Fruit fly (Drosophila melanogaster): ENCODE results near the gene Tdh.

Tdh gene

DNA sequence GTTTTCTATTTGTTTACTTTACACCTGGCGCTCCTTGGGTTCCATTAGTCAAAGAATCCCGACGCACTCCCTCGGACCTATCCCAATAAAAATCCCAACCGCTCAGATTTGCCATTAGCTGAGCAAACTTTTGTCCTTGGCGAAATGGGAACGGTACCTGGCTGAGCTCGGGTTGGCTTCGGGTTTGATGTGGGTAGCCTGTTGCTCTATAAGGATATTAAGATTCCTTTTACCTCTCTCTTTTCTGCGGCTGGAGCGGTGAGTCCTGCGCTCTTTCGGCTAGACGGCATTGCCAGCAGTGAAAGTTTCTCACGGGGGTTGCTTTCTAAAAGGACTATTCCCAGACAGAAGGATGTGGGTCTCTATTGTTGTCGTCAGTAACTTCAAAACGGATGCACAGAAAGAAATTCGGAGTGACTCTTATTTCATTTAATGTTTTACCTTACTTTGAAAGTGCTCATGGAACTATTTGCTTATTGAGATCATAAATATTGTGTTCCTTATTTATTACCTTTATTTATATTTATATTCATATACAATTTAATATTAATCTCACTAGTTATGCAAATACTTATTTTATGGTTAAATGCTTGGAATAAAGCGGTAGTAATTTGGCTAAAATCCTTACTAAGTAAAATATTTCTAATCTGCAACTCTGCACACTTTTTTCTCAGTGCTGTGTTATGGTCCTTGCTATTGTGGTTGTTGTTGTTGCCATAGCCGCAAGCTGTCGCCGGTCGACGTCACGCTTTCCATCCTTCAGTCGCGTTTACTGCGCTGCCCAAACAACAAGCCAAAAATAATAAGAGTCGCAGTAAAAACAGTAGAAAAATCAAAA, 24.9 kb upstream of the Tdh start, which contains the start of gene CG5910 (continued):
- TF ChIP-seq rib (GFP tag; IDR thresholded peaks at IDR 0.05), result peak; percentile 60
- TF ChIP-seq CG15479 (GFP tag; optimal IDR thresholded peaks at IDR 0.05), result no peak
- peak; percentile 72 for TF ChIP-seq ssp (GFP tag; IDR thresholded peaks at IDR 0.05)
- TF ChIP-seq ttk (GFP tag; IDR thresholded peaks at IDR 0.05), result peak; percentile 76
- TF ChIP-seq CG12391 (tag; optimal IDR thresholded peaks at IDR 0.05), result peak; percentile 94
- no peak for TF ChIP-seq lab (GFP tag; optimal IDR thresholded peaks at IDR 0.05)
- 0 out of 2 replicates have a peak, but pooled peaks have one; percentile 19 for TF ChIP-seq Lim3 (GFP tag; IDR thresholded peaks at IDR 0.05)
- TF ChIP-seq CG17568 (GFP tag; optimal IDR thresholded peaks at IDR 0.05), result no peak
- TF ChIP-seq otp (GFP tag; IDR thresholded peaks at IDR 0.05), result no peak
- TF ChIP-seq CG10565 (GFP tag; optimal IDR thresholded peaks at IDR 0.05), result no peak
- peak; percentile 2 for TF ChIP-seq Myb (GFP tag; optimal IDR thresholded peaks at IDR 0.05)
- TF ChIP-seq Optix (GFP tag; IDR thresholded peaks at IDR 0.05), result no peak
- no peak for TF ChIP-seq knrl (GFP tag; IDR thresholded peaks at IDR 0.05; ENCODE audit: partially characterized antibody)
- no peak for TF ChIP-seq CG11398 (GFP tag; optimal IDR thresholded peaks at IDR 0.05)
- TF ChIP-seq Nf-YB (GFP tag; optimal IDR thresholded peaks at IDR 0.05), result peak; percentile 77
- no peak for TF ChIP-seq ato (GFP tag; IDR thresholded peaks at IDR 0.05; ENCODE audit: partially characterized antibody)
- peak; percentile 88 for TF ChIP-seq CG13775 (GFP tag; optimal IDR thresholded peaks at IDR 0.05)
- TF ChIP-seq HLH3B (GFP tag; IDR thresholded peaks at IDR 0.05), result peak; percentile 76
- TF ChIP-seq Spps (tag; optimal IDR thresholded peaks at IDR 0.05), result peak; percentile 78
- no peak for TF ChIP-seq CG17186 (GFP tag; optimal IDR thresholded peaks at IDR 0.05)
- peak; percentile 89 for TF ChIP-seq CG30403 (GFP tag; optimal IDR thresholded peaks at IDR 0.05)
- TF ChIP-seq kah (GFP tag; optimal IDR thresholded peaks at IDR 0.05), result peak; percentile 69
- TF ChIP-seq CG18476 (GFP tag; optimal IDR thresholded peaks at IDR 0.05), result peak; percentile 66
- peak; percentile 78 for TF ChIP-seq ap (GFP tag; IDR thresholded peaks at IDR 0.05)
- TF ChIP-seq Sox100B (GFP tag; optimal IDR thresholded peaks at IDR 0.05), result peak; percentile 93
- peak; percentile 90 for TF ChIP-seq Hand (GFP tag; optimal IDR thresholded peaks at IDR 0.05)
- TF ChIP-seq CG12942 (GFP tag; optimal IDR thresholded peaks at IDR 0.05), result peak; percentile 67
- peak; percentile 75 for TF ChIP-seq Ada2b (GFP tag; IDR thresholded peaks at IDR 0.05)
- peak; percentile 89 for TF ChIP-seq dysf (GFP tag; IDR thresholded peaks at IDR 0.05)
- peak; percentile 88 for TF ChIP-seq CG4424 (GFP tag; optimal IDR thresholded peaks at IDR 0.05)
- TF ChIP-seq Six4 (GFP tag; optimal IDR thresholded peaks at IDR 0.05), result peak; percentile 84
- peak; percentile 31 to 44 for TF ChIP-seq Trl (optimal IDR thresholded peaks at IDR 0.05)
- TF ChIP-seq Trl (GFP tag; optimal IDR thresholded peaks at IDR 0.05), result no peak
- TF ChIP-seq dmrt99B (tag; optimal IDR thresholded peaks at IDR 0.05), result peak; percentile 93
- peak; percentile 91 for TF ChIP-seq dmrt11E (tag; optimal IDR thresholded peaks at IDR 0.05)
- no peak for TF ChIP-seq eyg (GFP tag; optimal IDR thresholded peaks at IDR 0.05)
- TF ChIP-seq CG8281 (tag; optimal IDR thresholded peaks at IDR 0.05), result peak; percentile 67
- TF ChIP-seq Eip74EF (GFP tag; optimal IDR thresholded peaks at IDR 0.05), result peak in 1 of 2 experiments; percentile 90
- TF ChIP-seq Neu2 (GFP tag; optimal IDR thresholded peaks at IDR 0.05; ENCODE audit: borderline replicate concordance), result no peak
- peak; percentile 88 for TF ChIP-seq Dbx (GFP tag; IDR thresholded peaks at IDR 0.05)
- TF ChIP-seq CG8924 (tag; optimal IDR thresholded peaks at IDR 0.05), result peak; percentile 95
- peak; percentile 84 for TF ChIP-seq run (tag; optimal IDR thresholded peaks at IDR 0.05)
- peak; percentile 63 for TF ChIP-seq CG18764 (GFP tag; optimal IDR thresholded peaks at IDR 0.05)
- no peak for TF ChIP-seq sc (optimal IDR thresholded peaks at IDR 0.05)
- peak; percentile 7 for TF ChIP-seq sc (GFP tag; optimal IDR thresholded peaks at IDR 0.05)
- TF ChIP-seq CoRest (tag; optimal IDR thresholded peaks at IDR 0.05), result peak; percentile 95
- TF ChIP-seq CG17802 (tag; optimal IDR thresholded peaks at IDR 0.05), result peak; percentile 35
- no peak for TF ChIP-seq pzg (GFP tag; optimal IDR thresholded peaks at IDR 0.05)
- TF ChIP-seq mam (GFP tag; optimal IDR thresholded peaks at IDR 0.05), result peak; percentile 53
